Fruit fly (Drosophila melanogaster): ENCODE data around the gene CG17298.

The CG17298 gene

DNA sequence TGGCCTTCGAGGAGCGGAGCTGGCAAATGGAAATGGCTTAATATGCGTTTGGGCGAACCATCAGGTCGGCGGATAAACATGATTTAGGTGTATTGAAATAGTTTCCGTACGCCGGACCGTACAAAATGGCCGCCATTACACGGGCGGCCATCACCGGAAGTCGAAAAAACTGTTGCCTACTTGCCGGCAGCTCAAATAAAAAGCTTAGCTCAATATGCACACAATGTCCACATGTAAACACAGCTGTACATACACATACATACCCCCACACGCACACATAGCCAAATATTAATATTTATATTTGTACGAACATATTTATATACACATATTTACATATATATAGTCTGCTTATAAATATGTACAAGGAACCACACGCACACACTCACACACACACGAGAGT, 19.8 kb upstream of the CG17298 start (continued):
- no peak for TF ChIP-seq tll (GFP tag; optimal IDR thresholded peaks at IDR 0.05)
- TF ChIP-seq CG16815 (GFP tag; optimal IDR thresholded peaks at IDR 0.05): no peak
- peak; percentile 23 for TF ChIP-seq Lhr (GFP tag; optimal IDR thresholded peaks at IDR 0.05)
- TF ChIP-seq phol (tag; optimal IDR thresholded peaks at IDR 0.05): peak; percentile 75
- TF ChIP-seq B-H2 (GFP tag; optimal IDR thresholded peaks at IDR 0.05): no peak
- TF ChIP-seq prd (optimal IDR thresholded peaks at IDR 0.05): no peak
- TF ChIP-seq prd (GFP tag; IDR thresholded peaks at IDR 0.05): peak; percentile 25; the same call in 1 of the 3 replicates
- no peak for TF ChIP-seq br (optimal IDR thresholded peaks at IDR 0.05)
- 0 out of 2 replicates have a peak, but pooled peaks have one; percentile 17 for TF ChIP-seq cas (GFP tag; IDR thresholded peaks at IDR 0.05)
- TF ChIP-seq wek (GFP tag; optimal IDR thresholded peaks at IDR 0.05): peak; percentile 35
- TF ChIP-seq caup (GFP tag; optimal IDR thresholded peaks at IDR 0.05; ENCODE audit: severe bottlenecking): peak; percentile 31
- peak; percentile 13 for TF ChIP-seq Mad (GFP tag; optimal IDR thresholded peaks at IDR 0.05)
- peak; percentile 28; the same call in 1 of the 2 replicates for TF ChIP-seq CG10959 (GFP tag; IDR thresholded peaks at IDR 0.05)
- peak; percentile 41 for TF ChIP-seq MTF-1 (GFP tag; optimal IDR thresholded peaks at IDR 0.05; ENCODE audit: borderline replicate concordance)
- TF ChIP-seq CG9727 (GFP tag; optimal IDR thresholded peaks at IDR 0.05): peak; percentile 44
- peak; percentile 51 for TF ChIP-seq PHDP (tag; optimal IDR thresholded peaks at IDR 0.05)
- no peak for TF ChIP-seq tna (GFP tag; IDR thresholded peaks at IDR 0.05; ENCODE audit: partially characterized antibody)
- no peak for TF ChIP-seq maf-S (GFP tag; optimal IDR thresholded peaks at IDR 0.05)
- no peak for TF ChIP-seq nom (GFP tag; optimal IDR thresholded peaks at IDR 0.05)
- peak; percentile 9 for TF ChIP-seq CG10431 (GFP tag; optimal IDR thresholded peaks at IDR 0.05)
- TF ChIP-seq Rx (GFP tag; IDR thresholded peaks at IDR 0.05): 0 out of 2 replicates have a peak, but pooled peaks have one; percentile 26
- no peak for TF ChIP-seq gcm2 (GFP tag; optimal IDR thresholded peaks at IDR 0.05)
- TF ChIP-seq CG10274 (GFP tag; optimal IDR thresholded peaks at IDR 0.05): no peak
- no peak for TF ChIP-seq pho (GFP tag; optimal IDR thresholded peaks at IDR 0.05)
- TF ChIP-seq CG34422 (GFP tag; IDR thresholded peaks at IDR 0.05): no peak
- no peak for TF ChIP-seq CG18262 (tag; optimal IDR thresholded peaks at IDR 0.05)
- no peak for TF ChIP-seq CG4854 (GFP tag; optimal IDR thresholded peaks at IDR 0.05)
- TF ChIP-seq shn (GFP tag; optimal IDR thresholded peaks at IDR 0.05): no peak
- TF ChIP-seq stc (GFP tag; IDR thresholded peaks at IDR 0.05): peak; percentile 61; the same call in 1 of the 2 replicates
- no peak for TF ChIP-seq pzg (GFP tag; optimal IDR thresholded peaks at IDR 0.05)
- TF ChIP-seq Ada2b (GFP tag; IDR thresholded peaks at IDR 0.05): peak; percentile 37; the same call in 1 of the 2 replicates
- TF ChIP-seq CG30431 (GFP tag; optimal IDR thresholded peaks at IDR 0.05): no peak
- no peak for TF ChIP-seq Doc2 (GFP tag; IDR thresholded peaks at IDR 0.05)
- TF ChIP-seq TFAM (GFP tag; optimal IDR thresholded peaks at IDR 0.05): no peak
- TF ChIP-seq E2f2 (GFP tag; IDR thresholded peaks at IDR 0.05): no peak
- no peak for TF ChIP-seq pan (optimal IDR thresholded peaks at IDR 0.05)
- peak in 1 of 2 experiments; percentile 68 for TF ChIP-seq pan (GFP tag; optimal IDR thresholded peaks at IDR 0.05 in 1 of 2, IDR thresholded peaks at IDR 0.05 in 1 of 2)
- no peak for TF ChIP-seq Dref (GFP tag; IDR thresholded peaks at IDR 0.05)
- no peak for TF ChIP-seq CG17361 (GFP tag; IDR thresholded peaks at IDR 0.05)
- TF ChIP-seq CG16813 (GFP tag; IDR thresholded peaks at IDR 0.05; ENCODE audit: partially characterized antibody): no peak
- peak; percentile 58; the same call in 1 of the 2 replicates for TF ChIP-seq Rfx (GFP tag; IDR thresholded peaks at IDR 0.05)
- no peak for TF ChIP-seq Dp (GFP tag; optimal IDR thresholded peaks at IDR 0.05)
- peak; percentile 44 for TF ChIP-seq CG1603 (tag; optimal IDR thresholded peaks at IDR 0.05)
- TF ChIP-seq Gug (GFP tag; IDR thresholded peaks at IDR 0.05): no peak
- TF ChIP-seq fd96Cb (tag; optimal IDR thresholded peaks at IDR 0.05): no peak
- TF ChIP-seq Ssrp (tag; optimal IDR thresholded peaks at IDR 0.05): no peak
- TF ChIP-seq tin (GFP tag; optimal IDR thresholded peaks at IDR 0.05): no peak
- TF ChIP-seq CG15011 (GFP tag; optimal IDR thresholded peaks at IDR 0.05): peak; percentile 3
- TF ChIP-seq BtbVII (GFP tag; optimal IDR thresholded peaks at IDR 0.05): peak; percentile 22
- no peak for TF ChIP-seq crol (GFP tag; IDR thresholded peaks at IDR 0.05)
- no peak for TF ChIP-seq CG7786 (GFP tag; optimal IDR thresholded peaks at IDR 0.05)

Data from whole organism, embryonic.